Worm (Caenorhabditis elegans) whole organism, L2 larva: ENCODE data around the gene F58E6.4.

Experiments
- elt-3 ChIP-seq: sonication (generic microtip); optimal IDR thresholded peaks from 2 replicates; lab custom pipeline; 2017; ENCODE audit warnings: missing biosample characterization, missing genetic modification characterization
- gmeb-1 ChIP-seq: fragments of 150-350 bp; optimal IDR thresholded peaks from 2 replicates; lab custom pipeline; 2014; ENCODE audit warnings: missing biosample characterization, missing genetic modification characterization
- nhr-10 ChIP-seq: sonication (generic microtip); optimal IDR thresholded peaks from 2 replicates; lab custom pipeline; 2017; ENCODE audit warnings: missing biosample characterization, missing genetic modification characterization
- nhr-237 ChIP-seq: fragments of 150-350 bp; optimal IDR thresholded peaks from 2 replicates; lab custom pipeline; 2014; ENCODE audit warnings: missing biosample characterization, missing genetic modification characterization
- snpc-4 ChIP-seq: fragments of 150-350 bp; optimal IDR thresholded peaks from 2 replicates; lab custom pipeline; 2014; ENCODE audit warnings: missing biosample characterization, missing genetic modification characterization
- unc-62 ChIP-seq: fragments of 150-350 bp; optimal IDR thresholded peaks from 2 replicates; lab custom pipeline; 2014; ENCODE audit warnings: missing biosample characterization, missing genetic modification reagents, missing genetic modification characterization

ce11 chrV:9768828-9769778 is 18.9 kb upstream of the F58E6.4 start, which contains the start of gene unc-42:
- TF ChIP-seq gmeb-1 (tag; lab: Kevin White, UChicago) (no peak), unc-62 (GFP tag; lab: Kevin White, UChicago) (no peak), nhr-10 (tag; lab: Kevin White, UChicago) (no peak), snpc-4 (tag; lab: Kevin White, UChicago) (no peak), elt-3 (tag; lab: Kevin White, UChicago) (no peak), nhr-237 (tag; lab: Kevin White, UChicago) (no peak)
